Worm (Caenorhabditis elegans) whole organism, L1 larva: ENCODE results near the gene F11D5.5.

Source experiments
- ceh-82 ChIP-seq, 3 experiments: fragments of 150-350 bp in 1 of 3; sonication (generic microtip) in 2 of 3; optimal IDR thresholded peaks; 2 replicates each; lab custom pipeline; 2014 to 2017; ENCODE audit warnings: missing biosample characterization in 3 of 3, missing genetic modification characterization in 3 of 3
- jun-1 ChIP-seq: fragments of 150-350 bp; optimal IDR thresholded peaks from 2 replicates; lab custom pipeline; 2014; ENCODE audit warnings: missing biosample characterization, missing genetic modification reagents, missing genetic modification characterization
- zag-1 ChIP-seq: fragments of 150-350 bp; optimal IDR thresholded peaks from 2 replicates; lab custom pipeline; 2014; ENCODE audit warnings: missing biosample characterization, missing genetic modification characterization
- zip-4 ChIP-seq: fragments of 200-800 bp; sonication (Bioruptor generic); optimal IDR thresholded peaks from 2 replicates; lab custom pipeline; 2018; ENCODE audit warnings: mild to moderate bottlenecking, missing genetic modification characterization, moderate library complexity, missing compliant biosample characterization

- TF ChIP-seq ceh-82 (tag; optimal IDR thresholded peaks at IDR 0.05; lab: Kevin White, UChicago) (no peak), zag-1 (tag; lab: Kevin White, UChicago) (no peak), zip-4 (GFP tag; lab: Kevin White, UChicago) (no peak), jun-1 (no peak)
These were observed 11.7 kb upstream of the F11D5.5 start for ce11 chrX:3290147-3290546.
